Fruit fly (Drosophila melanogaster) whole organism, embryonic: Measurements from ENCODE around the gene CG6126.
A peak's percentile ranks its signal among the peaks of the same experiment; 100 is the strongest.

Source experiments
- B-H2 ChIP-seq: fragments of 200-800 bp; sonication (Bioruptor generic); optimal IDR thresholded peaks from 2 replicates; lab custom pipeline; 2018; ENCODE audit warnings: missing biosample characterization, mild to moderate bottlenecking, missing genetic modification characterization
- CG10431 ChIP-seq: fragments of 200-800 bp; sonication (Bioruptor generic); optimal IDR thresholded peaks from 3 replicates; lab custom pipeline; 2018; ENCODE audit warnings: missing biosample characterization, mild to moderate bottlenecking, missing genetic modification characterization
- CG11398 ChIP-seq: fragments of 200-800 bp; sonication (Bioruptor generic); optimal IDR thresholded peaks from 2 replicates; lab custom pipeline; 2016; ENCODE audit warnings: missing biosample characterization, missing genetic modification characterization
- CG13287 ChIP-seq: fragments of 200-800 bp; sonication (Bioruptor generic); IDR thresholded peaks from 2 replicates; pipeline ENCODE4 v1.3.6; 2022; ENCODE audit warnings: missing biosample characterization, missing genetic modification characterization; ENCODE audit not compliant: partially characterized antibody
- CG18599 ChIP-seq: fragments of 200-800 bp; sonication (Bioruptor generic); optimal IDR thresholded peaks from 3 replicates; lab custom pipeline; 2017; ENCODE audit warnings: missing biosample characterization, missing genetic modification characterization, mild to moderate bottlenecking, moderate library complexity, missing genetic modification reagents
- CG2199 ChIP-seq: fragments of 200-800 bp; sonication (Bioruptor generic); IDR thresholded peaks from 3 replicates; pipeline ENCODE4 v1.3.6; 2022; ENCODE audit warnings: missing biosample characterization, missing genetic modification characterization
- CG33557 ChIP-seq: fragments of 200-800 bp; sonication (Bioruptor generic); optimal IDR thresholded peaks from 2 replicates; lab custom pipeline; 2019; ENCODE audit warnings: missing biosample characterization, mild to moderate bottlenecking, missing genetic modification characterization, moderate library complexity
- CG34376 ChIP-seq: fragments of 200-800 bp; sonication (Bioruptor generic); optimal IDR thresholded peaks from 2 replicates; lab custom pipeline; 2018; ENCODE audit warnings: missing biosample characterization, mild to moderate bottlenecking, missing genetic modification characterization
- CG4282 ChIP-seq: fragments of 200-800 bp; sonication (Bioruptor generic); optimal IDR thresholded peaks from 2 replicates; lab custom pipeline; 2016; ENCODE audit warnings: missing biosample characterization, missing genetic modification characterization
- CG5180 ChIP-seq: fragments of 200-800 bp; sonication (Bioruptor generic); optimal IDR thresholded peaks from 3 replicates; lab custom pipeline; 2017; ENCODE audit warnings: missing biosample characterization, missing genetic modification characterization, mild to moderate bottlenecking, moderate library complexity, missing genetic modification reagents
- CG7928 ChIP-seq: fragments of 200-800 bp; sonication (Bioruptor generic); optimal IDR thresholded peaks from 2 replicates; lab custom pipeline; 2017; ENCODE audit warnings: missing biosample characterization, mild to moderate bottlenecking, missing genetic modification characterization
- CG9797 ChIP-seq: fragments of 200-800 bp; sonication (Bioruptor generic); optimal IDR thresholded peaks from 3 replicates; lab custom pipeline; 2018; ENCODE audit warnings: missing biosample characterization, mild to moderate bottlenecking, missing genetic modification characterization
- Deaf1 ChIP-seq: fragments of 200-800 bp; optimal IDR thresholded peaks from 3 replicates; lab custom pipeline; 2019; ENCODE audit warnings: missing biosample characterization, mild to moderate bottlenecking, missing genetic modification characterization, moderate library complexity
- Gsc ChIP-seq: fragments of 200-800 bp; sonication (Bioruptor generic); IDR thresholded peaks from 2 replicates; pipeline ENCODE4 v1.3.6; 2022; ENCODE audit warnings: missing biosample characterization, missing genetic modification characterization
- HLH4C ChIP-seq: fragments of 200-800 bp; sonication (Bioruptor generic); IDR thresholded peaks from 3 replicates; pipeline ENCODE4 v1.3.6; 2022; ENCODE audit warnings: missing biosample characterization, missing genetic modification characterization; ENCODE audit not compliant: partially characterized antibody
- Hmx ChIP-seq: fragments of 200-800 bp; sonication (Bioruptor generic); optimal IDR thresholded peaks from 2 replicates; lab custom pipeline; 2016; ENCODE audit warnings: missing biosample characterization, missing genetic modification characterization
- MBD-R2 ChIP-seq: fragments of 200-800 bp; sonication (Bioruptor generic); IDR thresholded peaks from 2 replicates; pipeline ENCODE4 v1.3.6; 2022; ENCODE audit warnings: missing biosample characterization, missing genetic modification characterization
- Meics ChIP-seq: fragments of 200-800 bp; sonication (Bioruptor generic); optimal IDR thresholded peaks from 2 replicates; lab custom pipeline; 2017; ENCODE audit warnings: missing biosample characterization, mild to moderate bottlenecking, missing genetic modification characterization
- NfI ChIP-seq: fragments of 200-800 bp; sonication (Bioruptor generic); optimal IDR thresholded peaks from 3 replicates; lab custom pipeline; 2018; ENCODE audit warnings: missing biosample characterization, mild to moderate bottlenecking, missing genetic modification characterization, moderate library complexity
- Oaz ChIP-seq: fragments of 200-800 bp; sonication (Bioruptor generic); IDR thresholded peaks from 2 replicates; pipeline ENCODE4 v1.3.6; 2022; ENCODE audit warnings: missing biosample characterization, missing genetic modification characterization
- Poxn ChIP-seq: fragments of 200-800 bp; sonication (Bioruptor generic); IDR thresholded peaks from 2 replicates; pipeline ENCODE4 v1.3.6; 2022; ENCODE audit warnings: missing biosample characterization, missing genetic modification characterization
- Rfx ChIP-seq: fragments of 200-800 bp; sonication (Bioruptor generic); IDR thresholded peaks from 2 replicates; pipeline ENCODE4 v1.3.6; 2022; ENCODE audit warnings: missing biosample characterization, missing genetic modification characterization
- Sox102F ChIP-seq: fragments of 200-800 bp; sonication (Bioruptor generic); optimal IDR thresholded peaks from 2 replicates; lab custom pipeline; 2018; ENCODE audit warnings: missing biosample characterization, mild to moderate bottlenecking, missing genetic modification characterization, moderate library complexity
- Tbp ChIP-seq: fragments of >200 bp; optimal IDR thresholded peaks from 2 replicates; lab custom pipeline; 2018; ENCODE audit warnings: missing biosample characterization, missing genetic modification characterization
- ap ChIP-seq: fragments of 200-800 bp; sonication (Bioruptor generic); IDR thresholded peaks from 2 replicates; pipeline ENCODE4 v1.3.6; 2022; ENCODE audit warnings: missing biosample characterization, missing genetic modification characterization
- ara ChIP-seq: fragments of 200-800 bp; sonication (Bioruptor generic); IDR thresholded peaks from 2 replicates; pipeline ENCODE4 v1.3.6; 2022; ENCODE audit warnings: missing biosample characterization, missing genetic modification characterization
- ase ChIP-seq: fragments of 200-800 bp; sonication (Bioruptor generic); IDR thresholded peaks from 3 replicates; pipeline ENCODE4 v1.3.6; 2022; ENCODE audit warnings: missing biosample characterization, missing genetic modification characterization
- bbx ChIP-seq: fragments of 200-800 bp; sonication (Bioruptor generic); IDR thresholded peaks from 2 replicates; pipeline ENCODE4 v1.3.6; 2022; ENCODE audit warnings: missing biosample characterization, missing genetic modification characterization; ENCODE audit not compliant: partially characterized antibody
- chm ChIP-seq: fragments of 200-800 bp; sonication (Bioruptor generic); IDR thresholded peaks from 2 replicates; pipeline ENCODE4 v1.3.6; 2022; ENCODE audit warnings: missing biosample characterization, missing genetic modification characterization
- ci ChIP-seq: fragments of 200-800 bp; sonication (Bioruptor generic); IDR thresholded peaks from 3 replicates; pipeline ENCODE4 v1.3.6; 2022; ENCODE audit warnings: missing biosample characterization, missing genetic modification characterization
- corto ChIP-seq: fragments of 200-800 bp; sonication (Bioruptor generic); optimal IDR thresholded peaks from 2 replicates; lab custom pipeline; 2016; ENCODE audit warnings: missing biosample characterization, mild to moderate bottlenecking, missing genetic modification characterization, moderate library complexity
- crol ChIP-seq: fragments of 200-800 bp; sonication (Bioruptor generic); IDR thresholded peaks from 2 replicates; pipeline ENCODE4 v1.3.6; 2022; ENCODE audit warnings: missing biosample characterization, missing genetic modification characterization
- dpn ChIP-seq, 2 experiments: fragments of 200-800 bp; sonication (Bioruptor generic); optimal IDR thresholded peaks; 3 replicates each; lab custom pipeline; 2016; ENCODE audit warnings: missing biosample characterization in 2 of 2, missing genetic modification characterization in 2 of 2
- hb ChIP-seq: fragments of 200-800 bp; sonication (Bioruptor generic); IDR thresholded peaks from 3 replicates; pipeline ENCODE4 v1.3.6; 2022; ENCODE audit warnings: missing biosample characterization, missing genetic modification characterization; ENCODE audit not compliant: partially characterized antibody
- lbe ChIP-seq: fragments of 200-800 bp; sonication (Bioruptor generic); optimal IDR thresholded peaks from 2 replicates; lab custom pipeline; 2016; ENCODE audit warnings: missing biosample characterization, mild to moderate bottlenecking, missing genetic modification characterization
- nau ChIP-seq: fragments of 200-800 bp; sonication (Bioruptor generic); optimal IDR thresholded peaks from 3 replicates; lab custom pipeline; 2017; ENCODE audit warnings: missing biosample characterization, mild to moderate bottlenecking, missing genetic modification characterization, missing genetic modification reagents
- otp ChIP-seq: fragments of 200-800 bp; sonication (Bioruptor generic); IDR thresholded peaks from 3 replicates; pipeline ENCODE4, ENCODE4 v1.3.6; 2022; ENCODE audit warnings: missing biosample characterization, missing genetic modification characterization
- p53 ChIP-seq: fragments of 200-800 bp; sonication (Bioruptor generic); optimal IDR thresholded peaks from 2 replicates; lab custom pipeline; 2016; ENCODE audit warnings: missing biosample characterization, missing genetic modification characterization
- pan ChIP-seq, 4 experiments: fragments of >200 bp in 3 of 4; fragments of 200-800 bp in 1 of 4; sonication (Bioruptor generic) in 1 of 4; optimal IDR thresholded peaks in 3 of 4; IDR thresholded peaks in 1 of 4; 2 replicates each; pipeline versions ENCODE4 v1.3.6 to Lab custom; 2017 to 2022; ENCODE audit warnings: missing biosample characterization in 2 of 4, missing genetic modification characterization in 2 of 4, mixed read lengths in 1 of 4
- pita ChIP-seq: fragments of 200-800 bp; sonication (Bioruptor generic); optimal IDR thresholded peaks from 2 replicates; lab custom pipeline; 2017; ENCODE audit warnings: missing biosample characterization, mild to moderate bottlenecking, missing genetic modification characterization
- sd ChIP-seq: fragments of 200-800 bp; sonication (Bioruptor generic); optimal IDR thresholded peaks from 3 replicates; lab custom pipeline; 2018; ENCODE audit warnings: missing biosample characterization, mild to moderate bottlenecking, missing genetic modification characterization, moderate library complexity
- so ChIP-seq: fragments of 200-800 bp; sonication (Bioruptor generic); IDR thresholded peaks from 3 replicates; pipeline ENCODE4 v1.3.6; 2022; ENCODE audit warnings: missing biosample characterization, missing genetic modification characterization
- sqz ChIP-seq: fragments of 200-800 bp; sonication (Bioruptor generic); optimal IDR thresholded peaks from 3 replicates; lab custom pipeline; 2018; ENCODE audit warnings: missing biosample characterization, mild to moderate bottlenecking, missing genetic modification characterization
- sr ChIP-seq: fragments of 200-800 bp; sonication (Bioruptor generic); IDR thresholded peaks from 3 replicates; pipeline ENCODE4 v1.3.6; 2022; ENCODE audit warnings: missing biosample characterization, missing genetic modification characterization
- tll ChIP-seq, 2 experiments: fragments of 200-800 bp in 1 of 2; fragments of >200 bp in 1 of 2; sonication (Bioruptor generic) in 1 of 2; optimal IDR thresholded peaks; 2 replicates each; lab custom pipeline; 2017 to 2019; ENCODE audit warnings: missing biosample characterization in 2 of 2, missing genetic modification characterization in 2 of 2, mild to moderate bottlenecking in 1 of 2, moderate library complexity in 1 of 2
- tna ChIP-seq: fragments of 200-800 bp; sonication (Bioruptor generic); IDR thresholded peaks from 2 replicates; pipeline ENCODE4 v1.3.6; 2022; ENCODE audit warnings: missing biosample characterization, missing genetic modification characterization; ENCODE audit not compliant: partially characterized antibody
- tx ChIP-seq: fragments of 200-800 bp; sonication (Bioruptor generic); optimal IDR thresholded peaks from 2 replicates; lab custom pipeline; 2016; ENCODE audit warnings: missing biosample characterization, missing genetic modification characterization
- wdn ChIP-seq: fragments of 200-800 bp; sonication (Bioruptor generic); IDR thresholded peaks from 2 replicates; pipeline ENCODE4 v1.3.6; 2022; ENCODE audit warnings: missing biosample characterization, missing genetic modification characterization

The CG6126 gene

dm6 chr3R:16208106-16208780 lies 5.4 kb upstream of the CG6126 start:
- peak; percentile 71 for TF ChIP-seq sd (tag; lab: Kevin White, UChicago)
- TF ChIP-seq CG4282 (GFP tag; lab: Kevin White, UChicago), result no peak
- TF ChIP-seq ci (GFP tag; lab: Robert Waterston, UW), result peak; percentile 50; the same call in 1 of the 3 replicates
- TF ChIP-seq sqz, result peak; percentile 88
- peak; percentile 12 for TF ChIP-seq Meics (GFP tag; lab: Kevin White, UChicago)
- peak; percentile 69 for TF ChIP-seq B-H2 (GFP tag; lab: Kevin White, UChicago)
- 0 out of 2 replicates have a peak, but pooled peaks have one; percentile 11 for TF ChIP-seq Poxn (GFP tag; lab: Robert Waterston, UW)
- TF ChIP-seq tx (GFP tag; lab: Kevin White, UChicago), result no peak
- 0 out of 3 replicates have a peak, but pooled peaks have one; percentile 11 for TF ChIP-seq HLH4C (GFP tag; lab: Robert Waterston, UW)
- TF ChIP-seq CG9797 (GFP tag; lab: Kevin White, UChicago), result no peak
- TF ChIP-seq wdn (GFP tag; lab: Robert Waterston, UW), result no peak
- TF ChIP-seq tll (GFP tag; optimal IDR thresholded peaks at IDR 0.05; lab: Kevin White, UChicago), result no peak
- TF ChIP-seq Deaf1 (tag; lab: Kevin White, UChicago), result peak; percentile 92
- peak; percentile 32 for TF ChIP-seq corto (GFP tag; lab: Kevin White, UChicago)
- TF ChIP-seq ara (GFP tag; lab: Robert Waterston, UW), result 0 out of 2 replicates have a peak, but pooled peaks have one; percentile 38
- TF ChIP-seq p53, result no peak
- TF ChIP-seq ase (GFP tag; lab: Robert Waterston, UW), result peak; percentile 49; the same call in 1 of the 3 replicates
- peak; percentile 20 for TF ChIP-seq nau (GFP tag; lab: Kevin White, UChicago)
- TF ChIP-seq CG13287 (GFP tag; lab: Robert Waterston, UW), result peak; percentile 14; the same call in 1 of the 2 replicates
- peak; percentile 51 for TF ChIP-seq CG34376
- TF ChIP-seq crol (GFP tag; lab: Robert Waterston, UW), result peak; percentile 99
- no peak for TF ChIP-seq NfI (GFP tag; lab: Kevin White, UChicago)
- peak; percentile 92 for TF ChIP-seq CG2199 (GFP tag; lab: Robert Waterston, UW)
- no peak for TF ChIP-seq pan (optimal IDR thresholded peaks at IDR 0.05; lab: Kevin White, UChicago)
- peak in 1 of 2 experiments; percentile 33 for TF ChIP-seq pan (GFP tag; optimal IDR thresholded peaks at IDR 0.05 in 1 of 2, IDR thresholded peaks at IDR 0.05 in 1 of 2)
- no peak for TF ChIP-seq Gsc (GFP tag; lab: Robert Waterston, UW)
- no peak for TF ChIP-seq pita
- TF ChIP-seq lbe (GFP tag; lab: Kevin White, UChicago), result peak; percentile 47
- peak; percentile 58 for TF ChIP-seq CG18599 (GFP tag; lab: Kevin White, UChicago)
- peak; percentile 58 for TF ChIP-seq Rfx (GFP tag; lab: Robert Waterston, UW)
- TF ChIP-seq CG33557 (GFP tag; lab: Kevin White, UChicago), result no peak
- TF ChIP-seq Oaz, result no peak
- peak; percentile 57 for TF ChIP-seq chm (GFP tag; lab: Robert Waterston, UW)
- TF ChIP-seq Tbp (GFP tag; lab: Kevin White, UChicago), result no peak
- TF ChIP-seq tna (GFP tag; lab: Robert Waterston, UW), result peak; percentile 42; the same call in 1 of the 2 replicates
- no peak for TF ChIP-seq Hmx (GFP tag; lab: Kevin White, UChicago)
- TF ChIP-seq Sox102F (GFP tag; lab: Kevin White, UChicago), result no peak
- TF ChIP-seq sr (GFP tag; lab: Robert Waterston, UW), result peak; percentile 56; the same call in 2 of the 3 replicates
- TF ChIP-seq CG5180 (GFP tag; lab: Kevin White, UChicago), result peak; percentile 91
- TF ChIP-seq CG10431 (GFP tag; lab: Kevin White, UChicago), result no peak
- no peak for TF ChIP-seq so
- TF ChIP-seq ap (GFP tag; lab: Robert Waterston, UW), result no peak
- TF ChIP-seq CG11398 (GFP tag; lab: Kevin White, UChicago), result no peak
- peak; percentile 55 for TF ChIP-seq bbx (GFP tag; lab: Robert Waterston, UW)
- no peak for TF ChIP-seq hb
- no peak for TF ChIP-seq CG7928 (GFP tag; lab: Kevin White, UChicago)
- TF ChIP-seq MBD-R2 (GFP tag; lab: Robert Waterston, UW), result 0 out of 2 replicates have a peak, but pooled peaks have one; percentile 16
- 0 out of 3 replicates have a peak, but pooled peaks have one; percentile 33 for TF ChIP-seq otp
- no peak for TF ChIP-seq dpn (GFP tag; optimal IDR thresholded peaks at IDR 0.05; lab: Kevin White, UChicago)
